Worm (Caenorhabditis elegans): ENCODE results near the gene M70.1.

DNA sequence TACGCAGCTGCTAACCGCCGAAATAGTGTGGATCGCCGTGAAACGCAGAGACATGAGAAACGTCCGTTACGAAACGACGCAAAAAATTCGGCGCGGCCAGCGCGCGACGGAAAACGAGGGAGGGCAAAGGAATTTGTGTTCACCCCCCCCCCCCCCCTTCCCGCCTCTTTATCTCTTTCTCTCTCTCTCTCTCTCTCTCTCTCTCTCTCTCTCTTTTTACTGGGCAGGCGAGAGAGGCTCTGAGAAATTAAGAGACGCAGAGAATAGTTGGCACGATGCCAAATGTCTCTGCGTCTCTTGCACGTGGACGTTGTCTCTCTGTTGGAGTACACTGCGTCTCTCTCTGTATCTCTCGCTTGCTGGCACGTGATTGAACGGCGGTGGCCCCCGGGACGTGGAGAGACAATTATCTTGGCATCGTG is 26.3 kb upstream of the M70.1 start:
- TF ChIP-seq ceh-36 (tag; optimal IDR thresholded peaks at IDR 0.05) (no peak), tbx-11 (GFP tag; IDR thresholded peaks at IDR 0.05) (no peak), flt-1 (GFP tag; IDR thresholded peaks at IDR 0.05) (no peak)

All from whole organism, early embryonic.